Worm (Caenorhabditis elegans) whole organism, L4 larva: ENCODE measurements around the gene ccr-4.

Experiments used
- D1046.2 ChIP-seq: fragments of 200-800 bp; sonication (Bioruptor generic); IDR thresholded peaks from 2 replicates; pipeline ENCODE4 v1.3.6; 2022; ENCODE audit warnings: missing genetic modification characterization, missing compliant biosample characterization
- F37D6.2 ChIP-seq: sonication (generic microtip); optimal IDR thresholded peaks from 2 replicates; lab custom pipeline; 2016; ENCODE audit warnings: mild to moderate bottlenecking, missing genetic modification characterization, missing compliant biosample characterization
- F49E8.2 ChIP-seq: sonication (generic microtip); optimal IDR thresholded peaks from 2 replicates; lab custom pipeline; 2016; ENCODE audit warnings: missing compliant biosample characterization, mild to moderate bottlenecking, missing genetic modification characterization, borderline replicate concordance
- T20F7.1 ChIP-seq: fragments of 200-800 bp; sonication (Bioruptor generic); optimal IDR thresholded peaks from 2 replicates; lab custom pipeline; 2018; ENCODE audit warnings: mild to moderate bottlenecking, missing genetic modification characterization, missing compliant biosample characterization
- T26A8.4 ChIP-seq: fragments of 200-800 bp; sonication (Bioruptor generic); IDR thresholded peaks from 2 replicates; pipeline ENCODE4 v1.3.6; 2022; ENCODE audit warnings: missing genetic modification characterization, missing compliant biosample characterization
- aha-1 ChIP-seq: fragments of 150-350 bp; peaks from one replicate; lab custom pipeline; 2014; ENCODE audit warnings: missing biosample characterization, missing genetic modification characterization
- ama-1 ChIP-seq: fragments of 150-350 bp; optimal IDR thresholded peaks from 2 replicates; lab custom pipeline; 2014; ENCODE audit warnings: inconsistent platforms, mixed read lengths
- attf-4 ChIP-seq: sonication (generic microtip); optimal IDR thresholded peaks from 3 replicates; lab custom pipeline; 2017; ENCODE audit warnings: missing biosample characterization, missing genetic modification characterization
- ceh-28 ChIP-seq: fragments of 150-350 bp; optimal IDR thresholded peaks from 2 replicates; lab custom pipeline; 2014; ENCODE audit warnings: missing biosample characterization, missing genetic modification reagents, missing genetic modification characterization
- ceh-62 ChIP-seq: sonication (generic microtip); optimal IDR thresholded peaks from 2 replicates; lab custom pipeline; 2017; ENCODE audit warnings: missing biosample characterization, missing genetic modification characterization
- ceh-82 ChIP-seq: sonication (generic microtip); optimal IDR thresholded peaks from 2 replicates; lab custom pipeline; 2017; ENCODE audit warnings: missing biosample characterization, missing genetic modification characterization
- ces-1 ChIP-seq: fragments of 150-350 bp; sonication (generic microtip); optimal IDR thresholded peaks from 4 replicates; lab custom pipeline; 2014; ENCODE audit warnings: missing biosample characterization, missing genetic modification reagents, missing genetic modification characterization
- cey-2 ChIP-seq: sonication (generic microtip); optimal IDR thresholded peaks from 3 replicates; lab custom pipeline; 2017; ENCODE audit warnings: missing genetic modification characterization, mild to moderate bottlenecking, missing compliant biosample characterization, antibody characterized with exemption, borderline replicate concordance; ENCODE audit not compliant: insufficient read depth
- daf-12 ChIP-seq: fragments of 150-350 bp; optimal IDR thresholded peaks from 2 replicates; lab custom pipeline; 2014; ENCODE audit warnings: missing biosample characterization, missing genetic modification reagents, missing genetic modification characterization
- daf-8 ChIP-seq: fragments of 200-800 bp; sonication (Bioruptor generic); IDR thresholded peaks from 2 replicates; pipeline ENCODE4 v1.3.6; 2022; ENCODE audit warnings: missing genetic modification characterization, missing compliant biosample characterization
- dmd-6 ChIP-seq: fragments of 200-800 bp; sonication (Bioruptor generic); IDR thresholded peaks from 2 replicates; pipeline ENCODE4 v1.3.6; 2022; ENCODE audit warnings: missing genetic modification reagents, missing genetic modification characterization, missing compliant biosample characterization
- dmd-8 ChIP-seq: fragments of 200-800 bp; sonication (Bioruptor generic); IDR thresholded peaks from 2 replicates; pipeline ENCODE4 v1.3.6; 2022; ENCODE audit warnings: missing genetic modification characterization, missing compliant biosample characterization
- duxl-1 ChIP-seq: sonication (generic microtip); optimal IDR thresholded peaks from 2 replicates; lab custom pipeline; 2016; ENCODE audit warnings: mild to moderate bottlenecking, missing genetic modification characterization, moderate library complexity, missing compliant biosample characterization; ENCODE audit not compliant: poor library complexity
- dve-1 ChIP-seq: sonication (generic microtip); optimal IDR thresholded peaks from 2 replicates; lab custom pipeline; 2017; ENCODE audit warnings: antibody characterized with exemption, mild to moderate bottlenecking, missing genetic modification characterization, missing compliant biosample characterization; ENCODE audit not compliant: insufficient read depth
- fkh-10 ChIP-seq: fragments of 150-350 bp; optimal IDR thresholded peaks from 2 replicates; lab custom pipeline; 2014; ENCODE audit warnings: missing biosample characterization, missing genetic modification reagents, missing genetic modification characterization
- hlh-11 ChIP-seq: fragments of 200-800 bp; sonication (Bioruptor generic); optimal IDR thresholded peaks from 2 replicates; lab custom pipeline; 2018; ENCODE audit warnings: mild to moderate bottlenecking, missing genetic modification characterization, missing compliant biosample characterization
- hlh-30 ChIP-seq: sonication (generic microtip); optimal IDR thresholded peaks from 2 replicates; lab custom pipeline; 2017; ENCODE audit warnings: antibody characterized with exemption, mild to moderate bottlenecking, missing genetic modification characterization, missing compliant biosample characterization; ENCODE audit not compliant: insufficient read depth
- jun-1 ChIP-seq: fragments of 150-350 bp; optimal IDR thresholded peaks from 2 replicates; lab custom pipeline; 2014; ENCODE audit warnings: missing biosample characterization, missing genetic modification reagents, missing genetic modification characterization
- lim-7 ChIP-seq: fragments of 200-800 bp; sonication (Bioruptor generic); IDR thresholded peaks from 2 replicates; pipeline ENCODE4 v1.3.6; 2022; ENCODE audit warnings: missing genetic modification characterization, missing compliant biosample characterization
- lin-1 ChIP-seq: fragments of 200-800 bp; sonication (Bioruptor generic); IDR thresholded peaks from 2 replicates; pipeline ENCODE4 v1.3.6; 2022; ENCODE audit warnings: missing genetic modification reagents, missing genetic modification characterization, missing compliant biosample characterization
- lin-13 ChIP-seq: fragments of 150-350 bp; optimal IDR thresholded peaks from 2 replicates; lab custom pipeline; 2014; ENCODE audit warnings: missing biosample characterization, missing genetic modification reagents, missing genetic modification characterization
- lsy-2 ChIP-seq, 2 experiments: fragments of 150-350 bp in 1 of 2; sonication (generic microtip) in 1 of 2; optimal IDR thresholded peaks; 2 replicates each; lab custom pipeline; 2014 to 2017; ENCODE audit warnings: missing biosample characterization in 2 of 2, missing genetic modification characterization in 2 of 2
- madf-9 ChIP-seq: fragments of 200-800 bp; sonication (Bioruptor generic); conservative IDR thresholded peaks from 2 replicates; pipeline ENCODE4 v1.3.6; 2022; ENCODE audit warnings: missing genetic modification reagents, missing genetic modification characterization, missing compliant biosample characterization
- mep-1 ChIP-seq: fragments of 150-350 bp; sonication (generic microtip); optimal IDR thresholded peaks from 3 replicates; lab custom pipeline; 2014; ENCODE audit warnings: missing biosample characterization, missing genetic modification characterization
- mes-2 ChIP-seq: sonication (generic microtip); optimal IDR thresholded peaks from 2 replicates; lab custom pipeline; 2016; ENCODE audit warnings: missing genotype, mild to moderate bottlenecking, missing genetic modification characterization, missing compliant biosample characterization; ENCODE audit not compliant: poor library complexity, severe bottlenecking
- mxl-3 ChIP-seq: fragments of 200-800 bp; sonication (Bioruptor generic); optimal IDR thresholded peaks from 2 replicates; lab custom pipeline; 2018; ENCODE audit warnings: mild to moderate bottlenecking, missing genetic modification characterization, missing compliant biosample characterization
- nhr-111 ChIP-seq: fragments of 200-800 bp; sonication (Bioruptor generic); optimal IDR thresholded peaks from 2 replicates; lab custom pipeline; 2018; ENCODE audit warnings: mild to moderate bottlenecking, missing genetic modification characterization, missing compliant biosample characterization
- nhr-237 ChIP-seq: sonication (generic microtip); optimal IDR thresholded peaks from 2 replicates; lab custom pipeline; 2017; ENCODE audit warnings: missing biosample characterization, missing genetic modification characterization
- nhr-25 ChIP-seq: sonication (generic microtip); optimal IDR thresholded peaks from 2 replicates; lab custom pipeline; 2017; ENCODE audit warnings: missing genetic modification characterization, mild to moderate bottlenecking, missing compliant biosample characterization, antibody characterized with exemption, moderate library complexity, borderline replicate concordance; ENCODE audit not compliant: insufficient read depth
- nhr-28 ChIP-seq: fragments of 150-350 bp; optimal IDR thresholded peaks from 2 replicates; lab custom pipeline; 2014; ENCODE audit warnings: missing biosample characterization, missing genetic modification characterization
- nhr-77 ChIP-seq: fragments of 150-350 bp; optimal IDR thresholded peaks from 2 replicates; lab custom pipeline; 2014; ENCODE audit warnings: missing biosample characterization, missing genetic modification characterization
- pha-4 ChIP-seq, 2 experiments: fragments of 150-350 bp in 1 of 2; fragments of 200-800 bp in 1 of 2; sonication (Bioruptor generic) in 1 of 2; IDR thresholded peaks in 1 of 2; optimal IDR thresholded peaks in 1 of 2; 2 replicates each; pipeline versions ENCODE4 v1.3.6 to Lab custom; 2014 to 2022; ENCODE audit warnings: missing genetic modification characterization in 2 of 2, missing genetic modification reagents in 2 of 2, missing biosample characterization in 1 of 2, missing compliant biosample characterization in 1 of 2
- saeg-2 ChIP-seq: fragments of 200-800 bp; sonication (Bioruptor generic); IDR thresholded peaks from 2 replicates; pipeline ENCODE4 v1.3.6; 2022; ENCODE audit warnings: missing genetic modification reagents, missing genetic modification characterization, missing compliant biosample characterization
- set-16 ChIP-seq: fragments of 200-800 bp; sonication (Bioruptor generic); IDR thresholded peaks from 2 replicates; pipeline ENCODE4 v1.3.6; 2022; ENCODE audit warnings: missing genetic modification reagents, missing genetic modification characterization, missing compliant biosample characterization
- skn-1 ChIP-seq: fragments of 150-350 bp; optimal IDR thresholded peaks from 2 replicates; lab custom pipeline; 2014; ENCODE audit warnings: missing biosample characterization, missing genetic modification characterization
- tag-97 ChIP-seq: fragments of 200-800 bp; sonication (Bioruptor generic); IDR thresholded peaks from 2 replicates; pipeline ENCODE4 v1.3.6; 2022; ENCODE audit warnings: missing genetic modification characterization, missing compliant biosample characterization
- unc-130 ChIP-seq: sonication (generic microtip); optimal IDR thresholded peaks from 2 replicates; lab custom pipeline; 2016; ENCODE audit warnings: missing genetic modification reagents, missing genetic modification characterization, missing compliant biosample characterization
- vab-7 ChIP-seq: fragments of 200-800 bp; sonication (Bioruptor generic); IDR thresholded peaks from 2 replicates; pipeline ENCODE4 v1.3.6; 2022; ENCODE audit warnings: missing genetic modification reagents, missing genetic modification characterization, missing compliant biosample characterization
- zip-11 ChIP-seq: fragments of 200-800 bp; sonication (Bioruptor generic); IDR thresholded peaks from 2 replicates; pipeline ENCODE4 v1.3.6; 2022; ENCODE audit warnings: missing genetic modification characterization, missing compliant biosample characterization
- zip-2 ChIP-seq: fragments of 150-350 bp; optimal IDR thresholded peaks from 2 replicates; lab custom pipeline; 2014; ENCODE audit warnings: missing biosample characterization, missing genetic modification characterization
- ztf-7 ChIP-seq: fragments of 150-350 bp; optimal IDR thresholded peaks from 2 replicates; lab custom pipeline; 2014; ENCODE audit warnings: missing biosample characterization, missing genetic modification characterization

Gene ccr-4

ce11 chrIV:12399983-12400382 is 38.6 kb downstream of the ccr-4 start (continued):
- TF ChIP-seq D1046.2 (GFP tag; lab: Robert Waterston, UW) (no peak), nhr-111 (no peak), nhr-28 (tag; lab: Kevin White, UChicago) (peak; percentile 11), ces-1 (GFP tag; lab: Kevin White, UChicago) (no peak), daf-12 (tag; lab: Kevin White, UChicago) (no peak), vab-7 (GFP tag; lab: Robert Waterston, UW) (no peak), lin-1 (GFP tag; lab: Robert Waterston, UW) (peak; percentile 38; the same call in 1 of the 2 replicates), jun-1 (tag; lab: Kevin White, UChicago) (no peak), F37D6.2 (tag; lab: Kevin White, UChicago) (no peak), dmd-6 (GFP tag; lab: Robert Waterston, UW) (peak; percentile 95), ztf-7 (peak; percentile 50), zip-2 (tag; lab: Kevin White, UChicago) (no peak), mep-1 (tag; lab: Kevin White, UChicago) (no peak), lin-13 (GFP tag; lab: Kevin White, UChicago) (no peak), hlh-11 (peak; percentile 58), nhr-25 (tag; lab: Kevin White, UChicago) (no peak), duxl-1 (no peak), hlh-30 (tag; lab: Kevin White, UChicago) (peak; percentile 45), ceh-82 (tag; lab: Kevin White, UChicago) (no peak), T26A8.4 (GFP tag; lab: Robert Waterston, UW) (no peak), ama-1 (lab: Kevin White, UChicago) (no peak), aha-1 (tag; lab: Kevin White, UChicago) (no peak), dve-1 (tag; lab: Kevin White, UChicago) (peak; percentile 83), unc-130 (GFP tag; lab: Kevin White, UChicago) (no peak), pha-4 (GFP tag; IDR thresholded peaks at IDR 0.05; lab: Robert Waterston, UW) (0 out of 2 replicates have a peak, but pooled peaks have one; percentile 14), pha-4 (tag; optimal IDR thresholded peaks at IDR 0.05; lab: Kevin White, UChicago) (no peak), ceh-28 (tag; lab: Kevin White, UChicago) (no peak), mes-2 (tag; lab: Kevin White, UChicago) (no peak), lsy-2 (tag; optimal IDR thresholded peaks at IDR 0.05; lab: Kevin White, UChicago) (peak in 1 of 2 experiments; percentile 17), nhr-237 (tag; lab: Kevin White, UChicago) (no peak), dmd-8 (GFP tag; lab: Robert Waterston, UW) (no peak)

- TF ChIP-seq hlh-30 (tag; lab: Kevin White, UChicago): peak; percentile 19
- TF ChIP-seq dmd-6 (GFP tag; lab: Robert Waterston, UW): no peak
- no peak for TF ChIP-seq pha-4 (GFP tag; IDR thresholded peaks at IDR 0.05; lab: Robert Waterston, UW)
- TF ChIP-seq pha-4 (tag; optimal IDR thresholded peaks at IDR 0.05; lab: Kevin White, UChicago): no peak
- peak; percentile 95 for TF ChIP-seq aha-1 (tag; lab: Kevin White, UChicago)
- no peak for TF ChIP-seq set-16 (GFP tag; lab: Robert Waterston, UW)
- TF ChIP-seq mxl-3 (GFP tag; lab: Kevin White, UChicago): peak; percentile 55
- peak; percentile 32 for TF ChIP-seq nhr-28 (tag; lab: Kevin White, UChicago)
- TF ChIP-seq mep-1 (tag; lab: Kevin White, UChicago): no peak
- no peak for TF ChIP-seq nhr-237 (tag; lab: Kevin White, UChicago)
- TF ChIP-seq F49E8.2: no peak
- peak; percentile 40 for TF ChIP-seq hlh-11
- no peak for TF ChIP-seq ztf-7
- TF ChIP-seq dmd-8 (GFP tag; lab: Robert Waterston, UW): no peak
These were observed 42.1 kb downstream of the ccr-4 start for ce11 chrIV:12403440-12403839.

DNA sequence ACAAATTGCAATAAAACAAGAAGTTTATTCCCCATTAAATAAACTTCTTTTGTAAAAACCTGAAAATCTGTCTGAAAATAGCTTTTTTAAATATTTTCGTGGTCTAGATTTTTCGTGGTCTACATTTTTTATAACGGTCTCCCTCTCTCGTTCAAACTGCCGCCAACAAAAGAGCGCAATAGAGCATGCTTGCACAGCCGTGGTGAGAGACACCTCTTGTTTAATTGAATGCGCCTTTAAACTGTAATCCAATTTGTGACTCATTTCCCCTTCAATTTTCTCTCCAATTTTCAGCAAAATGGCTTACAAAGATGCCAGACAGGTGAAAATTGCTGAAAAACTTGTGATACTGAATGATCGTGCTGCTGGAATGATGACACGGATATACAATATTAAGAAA is 42.8 kb downstream of the ccr-4 start, which contains the start of gene gex-3:
gex-3 (plus strand) TSS at position 295 of the 400 bp plus-strand sequence.
- TF ChIP-seq lin-13 (GFP tag; lab: Kevin White, UChicago) (peak; percentile 87), madf-9 (GFP tag; lab: Robert Waterston, UW) (no peak), zip-11 (GFP tag; lab: Robert Waterston, UW) (no peak), nhr-77 (peak; percentile 59), ama-1 (lab: Kevin White, UChicago) (no peak), lim-7 (GFP tag; lab: Robert Waterston, UW) (no peak), attf-4 (tag; lab: Kevin White, UChicago) (no peak), nhr-25 (tag; lab: Kevin White, UChicago) (peak; percentile 25), daf-8 (GFP tag; lab: Robert Waterston, UW) (no peak), skn-1 (tag; lab: Kevin White, UChicago) (no peak), saeg-2 (GFP tag; lab: Robert Waterston, UW) (no peak), zip-2 (tag; lab: Kevin White, UChicago) (no peak), tag-97 (GFP tag; lab: Robert Waterston, UW) (no peak), mep-1 (tag; lab: Kevin White, UChicago) (peak; percentile 81), cey-2 (tag; lab: Kevin White, UChicago) (no peak), T20F7.1 (GFP tag; lab: Kevin White, UChicago) (no peak), fkh-10 (GFP tag; lab: Kevin White, UChicago) (peak; percentile 85), ceh-62 (no peak)
